Worm (Caenorhabditis elegans): Measurements from ENCODE around the gene ZC518.8.
A peak's percentile ranks its signal among the peaks of the same experiment; 100 is the strongest.

The ZC518.8 gene

DNA sequence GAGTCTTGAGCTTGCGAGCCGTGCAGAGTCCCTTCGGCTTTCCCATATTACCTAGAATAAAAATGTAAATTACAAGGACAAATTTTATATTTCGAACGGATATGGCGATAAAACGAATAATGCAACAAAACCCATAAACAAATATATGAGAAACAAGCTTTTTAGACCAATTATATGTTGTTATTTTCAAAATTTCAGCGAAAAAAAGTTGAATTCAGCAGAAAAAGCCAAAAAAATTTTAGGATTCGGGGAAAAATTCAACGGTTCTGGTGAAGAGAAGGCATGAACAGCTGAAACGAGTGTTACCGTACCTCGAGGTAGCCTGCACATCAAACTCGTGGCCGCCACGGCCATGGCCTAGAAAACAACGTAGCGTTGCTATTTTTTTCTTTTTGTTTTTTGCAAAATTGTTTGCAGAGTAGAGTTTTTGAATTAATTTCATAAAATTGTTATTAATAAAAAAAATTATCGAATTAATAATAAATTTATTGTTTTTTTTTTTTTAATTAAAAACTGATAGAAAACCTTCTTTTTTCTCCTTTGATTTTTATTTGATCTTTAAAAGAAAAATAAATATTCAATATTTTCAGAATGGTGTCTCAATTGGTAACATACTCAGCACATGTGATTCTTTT, 29.4 kb upstream of the ZC518.8 start, which contains the start of the genes rps-23 and dpm-3:
rps-23 (minus strand) TSS at position 51 of the 635 bp plus-strand sequence.
dpm-3 (plus strand) TSS at position 585 of the 635 bp plus-strand sequence.
- TF ChIP-seq sea-2 (GFP tag; optimal IDR thresholded peaks at IDR 0.05) (no peak), pqm-1 (tag; optimal IDR thresholded peaks at IDR 0.05) (peak; percentile 91), fos-1 (tag; optimal IDR thresholded peaks at IDR 0.05) (no peak), ceh-9 (tag; optimal IDR thresholded peaks at IDR 0.05) (no peak), hmg-11 (tag; optimal IDR thresholded peaks at IDR 0.05) (peak; percentile 60), fkh-10 (GFP tag; optimal IDR thresholded peaks at IDR 0.05) (peak; percentile 51), unc-62 (GFP tag; optimal IDR thresholded peaks at IDR 0.05) (no peak), ztf-4 (tag; optimal IDR thresholded peaks at IDR 0.05) (no peak), unc-39 (tag; optimal IDR thresholded peaks at IDR 0.05) (no peak), nhr-77 (tag; optimal IDR thresholded peaks at IDR 0.05) (peak; percentile 53), lin-15B (tag; optimal IDR thresholded peaks at IDR 0.05) (peak; percentile 98), nhr-28 (tag; optimal IDR thresholded peaks at IDR 0.05) (no peak), elt-3 (tag; optimal IDR thresholded peaks at IDR 0.05) (no peak), mml-1 (tag; optimal IDR thresholded peaks at IDR 0.05) (no peak), eor-1 (tag; optimal IDR thresholded peaks at IDR 0.05) (peak in 1 of 2 experiments; percentile 73), ZK546.5 (tag; optimal IDR thresholded peaks at IDR 0.05) (peak; percentile 94), ceh-28 (tag; optimal IDR thresholded peaks at IDR 0.05) (peak; percentile 74), ama-1 (optimal IDR thresholded peaks at IDR 0.05) (peak; percentile 73), jun-1 (tag; optimal IDR thresholded peaks at IDR 0.05) (peak; percentile 65), nhr-67 (tag; optimal IDR thresholded peaks at IDR 0.05) (no peak), lsy-12 (tag; optimal IDR thresholded peaks at IDR 0.05) (peak; percentile 95), nhr-11 (tag; optimal IDR thresholded peaks at IDR 0.05) (peak; percentile 61), ceh-82 (tag; optimal IDR thresholded peaks at IDR 0.05) (peak; percentile 81), ceh-16 (tag; optimal IDR thresholded peaks at IDR 0.05) (peak; percentile 55), nhr-237 (tag; optimal IDR thresholded peaks at IDR 0.05) (no peak), egl-27 (tag; optimal IDR thresholded peaks at IDR 0.05) (peak; percentile 20), nhr-12 (tag; optimal IDR thresholded peaks at IDR 0.05) (no peak), nfya-1 (tag; optimal IDR thresholded peaks at IDR 0.05; ENCODE audit: insufficient read depth) (peak; percentile 99), mdl-1 (tag; optimal IDR thresholded peaks at IDR 0.05) (peak; percentile 48), skn-1 (tag; optimal IDR thresholded peaks at IDR 0.05) (peak; percentile 88), aly-2 (tag; optimal IDR thresholded peaks at IDR 0.05) (no peak), daf-12 (tag; optimal IDR thresholded peaks at IDR 0.05) (no peak), elt-1 (tag; optimal IDR thresholded peaks at IDR 0.05) (peak; percentile 45), nhr-23 (tag; optimal IDR thresholded peaks at IDR 0.05) (peak; percentile 97), nhr-76 (tag; optimal IDR thresholded peaks at IDR 0.05) (peak; percentile 66), nhr-25 (tag; optimal IDR thresholded peaks at IDR 0.05) (peak; percentile 95), lin-39 (tag; optimal IDR thresholded peaks at IDR 0.05) (peak; percentile 92), zag-1 (tag; optimal IDR thresholded peaks at IDR 0.05) (no peak), elt-2 (tag; optimal IDR thresholded peaks at IDR 0.05) (peak; percentile 77), ztf-11 (tag; optimal IDR thresholded peaks at IDR 0.05) (no peak), R02D3.7 (tag; optimal IDR thresholded peaks at IDR 0.05) (peak; percentile 89), fkh-2 (tag; optimal IDR thresholded peaks at IDR 0.05) (no peak), nhr-43 (tag; optimal IDR thresholded peaks at IDR 0.05; ENCODE audit: poor library complexity, severe bottlenecking) (peak; percentile 96), snpc-4 (tag; optimal IDR thresholded peaks at IDR 0.05) (peak; percentile 90), tbx-2 (tag; optimal IDR thresholded peaks at IDR 0.05) (peak; percentile 60), egl-5 (tag; optimal IDR thresholded peaks at IDR 0.05) (peak; percentile 58), pha-4 (tag; optimal IDR thresholded peaks at IDR 0.05) (peak; percentile 98)

Measured in whole organism, L3 larva.